Worm (Caenorhabditis elegans): ENCODE measurements around the gene F23A7.8.

- TF ChIP-seq nhr-11 (tag; optimal IDR thresholded peaks at IDR 0.05) (no peak), pqm-1 (tag; optimal IDR thresholded peaks at IDR 0.05) (no peak), pat-9 (tag; optimal IDR thresholded peaks at IDR 0.05) (no peak), npax-4 (tag; optimal IDR thresholded peaks at IDR 0.05) (no peak)
These were observed 23.8 kb upstream of the F23A7.8 start, which contains the start of gene slc-25A21 for ce11 chrX:16189227-16189906.

Measured in whole organism, late embryonic.